Fruit fly (Drosophila melanogaster) whole organism, embryonic: Measurements from ENCODE around the gene CG7377.

Source experiments
- ATbp ChIP-seq: fragments of 200-800 bp; sonication (Bioruptor generic); optimal IDR thresholded peaks from 2 replicates; lab custom pipeline; 2017; ENCODE audit warnings: missing biosample characterization, mild to moderate bottlenecking, missing genetic modification characterization, missing genetic modification reagents
- BEAF-32 ChIP-seq: fragments of 200-800 bp; sonication (Bioruptor generic); optimal IDR thresholded peaks from 3 replicates; lab custom pipeline; 2017; ENCODE audit warnings: missing biosample characterization, missing genetic modification characterization, mild to moderate bottlenecking, moderate library complexity, missing genetic modification reagents
- CG10321 ChIP-seq: fragments of 200-800 bp; sonication (Bioruptor generic); IDR thresholded peaks from 2 replicates; pipeline ENCODE4 v1.3.6; 2022; ENCODE audit warnings: missing biosample characterization, missing genetic modification characterization
- CG10543 ChIP-seq: fragments of 200-800 bp; sonication (Bioruptor generic); optimal IDR thresholded peaks from 3 replicates; lab custom pipeline; 2017; ENCODE audit warnings: missing biosample characterization, mild to moderate bottlenecking, missing genetic modification characterization, moderate library complexity
- CG1233 ChIP-seq: fragments of 200-800 bp; sonication (Bioruptor generic); optimal IDR thresholded peaks from 4 replicates; lab custom pipeline; 2018; ENCODE audit warnings: missing biosample characterization, mild to moderate bottlenecking, missing genetic modification characterization
- CG13123 ChIP-seq: fragments of 200-800 bp; sonication (Bioruptor generic); optimal IDR thresholded peaks from 2 replicates; lab custom pipeline; 2016; ENCODE audit warnings: missing biosample characterization, missing genetic modification characterization
- CG15601 ChIP-seq: fragments of 200-800 bp; sonication (Bioruptor generic); optimal IDR thresholded peaks from 3 replicates; lab custom pipeline; 2019; ENCODE audit warnings: missing biosample characterization, mild to moderate bottlenecking, missing genetic modification characterization, moderate library complexity
- CG1603 ChIP-seq: fragments of 200-800 bp; sonication (Bioruptor generic); optimal IDR thresholded peaks from 2 replicates; lab custom pipeline; 2019; ENCODE audit warnings: missing biosample characterization, mild to moderate bottlenecking, missing genetic modification characterization, moderate library complexity
- CG17186 ChIP-seq: fragments of 200-800 bp; sonication (Bioruptor generic); optimal IDR thresholded peaks from 3 replicates; lab custom pipeline; 2017; ENCODE audit warnings: missing biosample characterization, missing genetic modification reagents, missing genetic modification characterization
- CG17612 ChIP-seq: fragments of 200-800 bp; sonication (Bioruptor generic); IDR thresholded peaks from 2 replicates; pipeline ENCODE4 v1.3.6; 2022; ENCODE audit warnings: missing biosample characterization, missing genetic modification characterization
- CG2199 ChIP-seq: fragments of 200-800 bp; sonication (Bioruptor generic); IDR thresholded peaks from 3 replicates; pipeline ENCODE4 v1.3.6; 2022; ENCODE audit warnings: missing biosample characterization, missing genetic modification characterization
- CG2712 ChIP-seq: fragments of 200-800 bp; optimal IDR thresholded peaks from 3 replicates; lab custom pipeline; 2019; ENCODE audit warnings: missing biosample characterization, mild to moderate bottlenecking, missing genetic modification characterization, moderate library complexity
- CG3163 ChIP-seq: fragments of 200-800 bp; sonication (Bioruptor generic); optimal IDR thresholded peaks from 3 replicates; lab custom pipeline; 2016; ENCODE audit warnings: missing biosample characterization, missing genetic modification characterization
- CG34224 ChIP-seq: fragments of 200-800 bp; sonication (Bioruptor generic); IDR thresholded peaks from 3 replicates; pipeline ENCODE4 v1.3.6; 2022; ENCODE audit warnings: missing biosample characterization, missing genetic modification characterization; ENCODE audit not compliant: partially characterized antibody
- CG4730 ChIP-seq: fragments of 200-800 bp; sonication (Bioruptor generic); IDR thresholded peaks from 2 replicates; pipeline ENCODE4 v1.3.6; 2022; ENCODE audit warnings: missing biosample characterization, missing genetic modification characterization
- CG6791 ChIP-seq: fragments of 200-800 bp; sonication (Bioruptor generic); IDR thresholded peaks from 3 replicates; pipeline ENCODE4 v1.3.6; 2022; ENCODE audit warnings: missing biosample characterization, missing genetic modification characterization; ENCODE audit not compliant: partially characterized antibody
- CG7556 ChIP-seq: fragments of 200-800 bp; sonication (Bioruptor generic); optimal IDR thresholded peaks from 2 replicates; lab custom pipeline; 2017; ENCODE audit warnings: missing biosample characterization, mild to moderate bottlenecking, missing genetic modification characterization
- CG9932 ChIP-seq: fragments of 200-800 bp; sonication (Bioruptor generic); IDR thresholded peaks from 2 replicates; pipeline ENCODE4 v1.3.6; 2022; ENCODE audit warnings: missing biosample characterization, missing genetic modification characterization
- CTCF ChIP-seq: fragments of 200-800 bp; sonication (Bioruptor generic); optimal IDR thresholded peaks from 2 replicates; lab custom pipeline; 2017; ENCODE audit warnings: missing biosample characterization, mild to moderate bottlenecking, missing genetic modification characterization, moderate library complexity
- Camta ChIP-seq: fragments of 200-800 bp; sonication (Bioruptor generic); optimal IDR thresholded peaks from 2 replicates; lab custom pipeline; 2016; ENCODE audit warnings: missing biosample characterization, missing genetic modification characterization
- CrebB ChIP-seq: fragments of 200-800 bp; sonication (Bioruptor generic); optimal IDR thresholded peaks from 3 replicates; lab custom pipeline; 2018; ENCODE audit warnings: missing biosample characterization, mild to moderate bottlenecking, missing genetic modification characterization
- Deaf1 ChIP-seq: fragments of 200-800 bp; optimal IDR thresholded peaks from 3 replicates; lab custom pipeline; 2019; ENCODE audit warnings: missing biosample characterization, mild to moderate bottlenecking, missing genetic modification characterization, moderate library complexity
- Dip2 ChIP-seq: fragments of 200-800 bp; sonication (Bioruptor generic); IDR thresholded peaks from 2 replicates; pipeline ENCODE4 v1.3.6; 2022; ENCODE audit warnings: missing biosample characterization, missing genetic modification characterization
- HLH4C ChIP-seq: fragments of 200-800 bp; sonication (Bioruptor generic); IDR thresholded peaks from 3 replicates; pipeline ENCODE4 v1.3.6; 2022; ENCODE audit warnings: missing biosample characterization, missing genetic modification characterization; ENCODE audit not compliant: partially characterized antibody
- Hr39 ChIP-seq: fragments of >200 bp; optimal IDR thresholded peaks from 2 replicates; lab custom pipeline; 2017
- Mrtf ChIP-seq: fragments of 200-800 bp; sonication (Bioruptor generic); IDR thresholded peaks from 3 replicates; pipeline ENCODE4 v1.3.6; 2022; ENCODE audit warnings: missing biosample characterization, missing genetic modification characterization
- NFAT ChIP-seq: fragments of 200-800 bp; sonication (Bioruptor generic); IDR thresholded peaks from 2 replicates; pipeline ENCODE4 v1.3.6; 2022; ENCODE audit warnings: missing biosample characterization, missing genetic modification characterization
- Neu2 ChIP-seq: fragments of 200-800 bp; sonication (Bioruptor generic); optimal IDR thresholded peaks from 3 replicates; lab custom pipeline; 2016; ENCODE audit warnings: missing biosample characterization, missing genetic modification characterization, borderline replicate concordance
- Sox100B ChIP-seq: fragments of 200-800 bp; sonication (Bioruptor generic); optimal IDR thresholded peaks from 3 replicates; lab custom pipeline; 2018; ENCODE audit warnings: missing biosample characterization, mild to moderate bottlenecking, missing genetic modification characterization
- Sry-β ChIP-seq: fragments of 200-800 bp; sonication (Bioruptor generic); optimal IDR thresholded peaks from 2 replicates; lab custom pipeline; 2018; ENCODE audit warnings: missing biosample characterization, mild to moderate bottlenecking, missing genetic modification characterization, moderate library complexity
- az2 ChIP-seq: fragments of 200-800 bp; sonication (Bioruptor generic); optimal IDR thresholded peaks from 3 replicates; lab custom pipeline; 2016; ENCODE audit warnings: missing biosample characterization, missing genetic modification characterization
- br ChIP-seq: fragments of >200 bp; optimal IDR thresholded peaks from 2 replicates; lab custom pipeline; 2017
- cg ChIP-seq: fragments of 200-800 bp; sonication (Bioruptor generic); optimal IDR thresholded peaks from 3 replicates; lab custom pipeline; 2019; ENCODE audit warnings: missing biosample characterization, mild to moderate bottlenecking, missing genetic modification characterization, moderate library complexity
- crol ChIP-seq: fragments of 200-800 bp; sonication (Bioruptor generic); IDR thresholded peaks from 2 replicates; pipeline ENCODE4 v1.3.6; 2022; ENCODE audit warnings: missing biosample characterization, missing genetic modification characterization
- dan ChIP-seq: fragments of 200-800 bp; sonication (Bioruptor generic); IDR thresholded peaks from 2 replicates; pipeline ENCODE4 v1.3.6; 2022; ENCODE audit warnings: missing biosample characterization, missing genetic modification characterization
- dati ChIP-seq: fragments of 200-800 bp; sonication (Bioruptor generic); IDR thresholded peaks from 2 replicates; pipeline ENCODE4 v1.3.6; 2022; ENCODE audit warnings: missing biosample characterization, missing genetic modification characterization
- disco-r ChIP-seq: fragments of 200-800 bp; sonication (Bioruptor generic); optimal IDR thresholded peaks from 2 replicates; lab custom pipeline; 2016; ENCODE audit warnings: missing biosample characterization, missing genetic modification characterization
- ewg ChIP-seq: fragments of 200-800 bp; sonication (Bioruptor generic); optimal IDR thresholded peaks from 3 replicates; lab custom pipeline; 2017; ENCODE audit warnings: mild to moderate bottlenecking, missing biosample characterization, missing genetic modification reagents, missing genetic modification characterization
- exex ChIP-seq: fragments of 200-800 bp; sonication (Bioruptor generic); optimal IDR thresholded peaks from 4 replicates; lab custom pipeline; 2018; ENCODE audit warnings: missing biosample characterization, mild to moderate bottlenecking, missing genetic modification characterization, moderate library complexity
- gsb ChIP-seq: fragments of 200-800 bp; sonication (Bioruptor generic); IDR thresholded peaks from 2 replicates; pipeline ENCODE4 v1.3.6; 2022; ENCODE audit warnings: missing biosample characterization, missing genetic modification characterization
- lola ChIP-seq, 3 experiments: fragments of >200 bp in 2 of 3; fragments of 200-800 bp in 1 of 3; sonication (Bioruptor generic) in 1 of 3; optimal IDR thresholded peaks; 2 replicates each; lab custom pipeline; 2017 to 2019; ENCODE audit warnings: missing biosample characterization in 3 of 3, missing genetic modification characterization in 3 of 3, mild to moderate bottlenecking in 1 of 3, moderate library complexity in 1 of 3
- lov ChIP-seq, 2 experiments: fragments of 200-800 bp in 1 of 2; fragments of >200 bp in 1 of 2; sonication (Bioruptor generic) in 1 of 2; IDR thresholded peaks in 1 of 2; optimal IDR thresholded peaks in 1 of 2; 2 replicates in 1 of 2; 3 replicates in 1 of 2; pipeline versions ENCODE4 v1.3.6 to Lab custom; 2017 to 2022; ENCODE audit warnings: missing biosample characterization in 1 of 2, missing genetic modification characterization in 1 of 2
- luna ChIP-seq: fragments of 200-800 bp; sonication (Bioruptor generic); optimal IDR thresholded peaks from 2 replicates; lab custom pipeline; 2016; ENCODE audit warnings: missing biosample characterization, missing genetic modification characterization
- pb ChIP-seq: fragments of 200-800 bp; sonication (Bioruptor generic); optimal IDR thresholded peaks from 3 replicates; lab custom pipeline; 2016; ENCODE audit warnings: missing biosample characterization, missing genetic modification characterization
- ranshi ChIP-seq: fragments of 200-800 bp; sonication (Bioruptor generic); IDR thresholded peaks from 2 replicates; pipeline ENCODE4 v1.3.6; 2022; ENCODE audit warnings: missing biosample characterization, missing genetic modification characterization
- row ChIP-seq: fragments of 200-800 bp; sonication (Bioruptor generic); IDR thresholded peaks from 3 replicates; pipeline ENCODE4 v1.3.6; 2022; ENCODE audit warnings: missing biosample characterization, missing genetic modification characterization
- shn ChIP-seq: fragments of 200-800 bp; sonication (Bioruptor generic); optimal IDR thresholded peaks from 3 replicates; lab custom pipeline; 2016; ENCODE audit warnings: missing biosample characterization, missing genetic modification characterization
- so ChIP-seq: fragments of 200-800 bp; sonication (Bioruptor generic); IDR thresholded peaks from 3 replicates; pipeline ENCODE4 v1.3.6; 2022; ENCODE audit warnings: missing biosample characterization, missing genetic modification characterization
- twi ChIP-seq: fragments of 200-800 bp; optimal IDR thresholded peaks from 2 replicates; lab custom pipeline; 2019; ENCODE audit warnings: missing biosample characterization, mild to moderate bottlenecking, missing genetic modification characterization, moderate library complexity
- zen ChIP-seq: fragments of 200-800 bp; sonication (Bioruptor generic); optimal IDR thresholded peaks from 3 replicates; lab custom pipeline; 2018; ENCODE audit warnings: missing biosample characterization, mild to moderate bottlenecking, missing genetic modification characterization, moderate library complexity
- zfh1 ChIP-seq: fragments of 200-800 bp; sonication (Bioruptor generic); IDR thresholded peaks from 3 replicates; pipeline ENCODE4 v1.3.6; 2022; ENCODE audit warnings: missing biosample characterization, missing genetic modification characterization

The CG7377 gene

dm6 chr3L:11554338-11554737 lies 35.2 kb upstream of the CG7377 start (continued):
- TF ChIP-seq twi (tag; lab: Kevin White, UChicago), result peak; percentile 80
- no peak for TF ChIP-seq CG34224 (GFP tag; lab: Robert Waterston, UW)
- TF ChIP-seq CG4730 (GFP tag; lab: Robert Waterston, UW), result peak; percentile 61
- TF ChIP-seq az2 (GFP tag; lab: Kevin White, UChicago), result peak; percentile 90
- peak; percentile 54; the same call in 1 of the 2 replicates for TF ChIP-seq dati
- peak; percentile 81 for TF ChIP-seq CG1233 (GFP tag; lab: Kevin White, UChicago)
- peak; percentile 96 for TF ChIP-seq CG2712
- peak; percentile 80 for TF ChIP-seq CG7556
- peak; percentile 79 for TF ChIP-seq row (GFP tag; lab: Robert Waterston, UW)
- no peak for TF ChIP-seq Hr39 (lab: Kevin White, UChicago)
- no peak; the same call in 1 of the 2 replicates for TF ChIP-seq dan (GFP tag; lab: Robert Waterston, UW)
- no peak for TF ChIP-seq Neu2 (GFP tag; lab: Kevin White, UChicago)
- TF ChIP-seq CG17186 (GFP tag; lab: Kevin White, UChicago), result peak; percentile 52
- peak; percentile 83 for TF ChIP-seq Sox100B (GFP tag; lab: Kevin White, UChicago)
- peak in 1 of 3 experiments; percentile 96 for TF ChIP-seq lola (GFP tag; optimal IDR thresholded peaks at IDR 0.05; lab: Kevin White, UChicago)
- no peak for TF ChIP-seq BEAF-32 (GFP tag; lab: Kevin White, UChicago)
- TF ChIP-seq ewg (GFP tag; lab: Kevin White, UChicago), result peak; percentile 64
- TF ChIP-seq CTCF, result no peak
- no peak for TF ChIP-seq exex (tag; lab: Kevin White, UChicago)
- peak; percentile 61; the same call in 2 of the 3 replicates for TF ChIP-seq Mrtf (GFP tag; lab: Robert Waterston, UW)
- peak; percentile 68 for TF ChIP-seq ATbp
- TF ChIP-seq so, result 0 out of 3 replicates have a peak, but pooled peaks have one; percentile 23
- TF ChIP-seq CG15601 (tag; lab: Kevin White, UChicago), result peak; percentile 91
- no peak for TF ChIP-seq gsb
- TF ChIP-seq CG6791 (GFP tag; lab: Robert Waterston, UW), result no peak
- no peak for TF ChIP-seq lov (optimal IDR thresholded peaks at IDR 0.05; lab: Kevin White, UChicago)
- peak; percentile 92 for TF ChIP-seq lov (GFP tag; IDR thresholded peaks at IDR 0.05; lab: Robert Waterston, UW)
- TF ChIP-seq shn (GFP tag; lab: Kevin White, UChicago), result peak; percentile 54
- no peak for TF ChIP-seq cg (GFP tag; lab: Kevin White, UChicago)
- TF ChIP-seq CG2199, result no peak
- no peak for TF ChIP-seq br (lab: Kevin White, UChicago)
- TF ChIP-seq Camta (GFP tag; lab: Kevin White, UChicago), result peak; percentile 82
- 0 out of 2 replicates have a peak, but pooled peaks have one; percentile 17 for TF ChIP-seq CG10321 (GFP tag; lab: Robert Waterston, UW)
- no peak for TF ChIP-seq CG10543 (GFP tag; lab: Kevin White, UChicago)
- peak; percentile 53 for TF ChIP-seq Deaf1 (tag; lab: Kevin White, UChicago)
- peak; percentile 92 for TF ChIP-seq CG1603 (tag; lab: Kevin White, UChicago)
- peak; percentile 79 for TF ChIP-seq ranshi (GFP tag; lab: Robert Waterston, UW)
- no peak for TF ChIP-seq crol (GFP tag; lab: Robert Waterston, UW)
- peak; percentile 68 for TF ChIP-seq disco-r
- TF ChIP-seq HLH4C (GFP tag; lab: Robert Waterston, UW), result no peak
- TF ChIP-seq Dip2 (GFP tag; lab: Robert Waterston, UW), result no peak
- peak; percentile 20; the same call in 1 of the 2 replicates for TF ChIP-seq CG9932
- peak; percentile 94 for TF ChIP-seq zfh1 (GFP tag; lab: Robert Waterston, UW)
- peak; percentile 95 for TF ChIP-seq zen (tag; lab: Kevin White, UChicago)
- TF ChIP-seq luna (GFP tag; lab: Kevin White, UChicago), result no peak
- TF ChIP-seq CG13123 (GFP tag; lab: Kevin White, UChicago), result peak; percentile 48
- peak; percentile 40 for TF ChIP-seq Sry-β
- peak; percentile 36 for TF ChIP-seq CG3163 (GFP tag; lab: Kevin White, UChicago)
- TF ChIP-seq NFAT (GFP tag; lab: Robert Waterston, UW), result no peak
- 0 out of 2 replicates have a peak, but pooled peaks have one; percentile 7 for TF ChIP-seq CG17612 (GFP tag; lab: Robert Waterston, UW)
- TF ChIP-seq CrebB (tag; lab: Kevin White, UChicago), result peak; percentile 40
- no peak for TF ChIP-seq pb (GFP tag; lab: Kevin White, UChicago)
